Fruit fly (Drosophila melanogaster): ENCODE results near the gene GatA.
A peak's percentile ranks its signal among the peaks of the same experiment; 100 is the strongest.

Gene GatA

dm6 chr3R:18990514-18990913 lies 38.1 kb downstream of the GatA start (continued):
- TF ChIP-seq bigmax (GFP tag; optimal IDR thresholded peaks at IDR 0.05) = no peak
- no peak for TF ChIP-seq CG10565 (GFP tag; optimal IDR thresholded peaks at IDR 0.05)
- no peak for TF ChIP-seq sob (GFP tag; IDR thresholded peaks at IDR 0.05)
- TF ChIP-seq CG11093 (GFP tag; IDR thresholded peaks at IDR 0.05) = no peak
- TF ChIP-seq CG5953 (GFP tag; IDR thresholded peaks at IDR 0.05) = no peak
- TF ChIP-seq CG6175 (GFP tag; IDR thresholded peaks at IDR 0.05) = no peak
- no peak for TF ChIP-seq ato (GFP tag; IDR thresholded peaks at IDR 0.05; ENCODE audit: partially characterized antibody)

dm6 chr3R:18989819-18990137 lies 38.9 kb downstream of the GatA start:
- peak; percentile 59 for TF ChIP-seq gcm (GFP tag; optimal IDR thresholded peaks at IDR 0.05)
- TF ChIP-seq Fer2 (tag; optimal IDR thresholded peaks at IDR 0.05) = no peak
- TF ChIP-seq Blimp-1 (GFP tag; optimal IDR thresholded peaks at IDR 0.05) = peak; percentile 12
- peak; percentile 47 for TF ChIP-seq D (optimal IDR thresholded peaks at IDR 0.05)
- TF ChIP-seq D (GFP tag; optimal IDR thresholded peaks at IDR 0.05) = no peak
- peak; percentile 16 for TF ChIP-seq abd-A (tag; optimal IDR thresholded peaks at IDR 0.05)
- TF ChIP-seq kni (GFP tag; optimal IDR thresholded peaks at IDR 0.05) = peak; percentile 57

dm6 chr3R:18988957-18989818 lies 39.5 kb downstream of the GatA start:
- TF ChIP-seq CG17568 (GFP tag; optimal IDR thresholded peaks at IDR 0.05) = no peak
- TF ChIP-seq CG3163 (GFP tag; optimal IDR thresholded peaks at IDR 0.05) = no peak
- no peak for TF ChIP-seq CG15514 (GFP tag; optimal IDR thresholded peaks at IDR 0.05)
- TF ChIP-seq CG7745 (tag; optimal IDR thresholded peaks at IDR 0.05) = peak; percentile 22
- TF ChIP-seq kni (GFP tag; optimal IDR thresholded peaks at IDR 0.05) = peak; percentile 89
- no peak for TF ChIP-seq CG17612 (GFP tag; IDR thresholded peaks at IDR 0.05)
- TF ChIP-seq CG7372 (GFP tag; IDR thresholded peaks at IDR 0.05) = no peak
- TF ChIP-seq mirr (GFP tag; optimal IDR thresholded peaks at IDR 0.05) = no peak
- no peak for TF ChIP-seq CG4360 (GFP tag; IDR thresholded peaks at IDR 0.05)
- TF ChIP-seq disco-r (GFP tag; optimal IDR thresholded peaks at IDR 0.05) = no peak
- peak; percentile 27 for TF ChIP-seq Blimp-1 (GFP tag; optimal IDR thresholded peaks at IDR 0.05)
- no peak for TF ChIP-seq slp2 (GFP tag; optimal IDR thresholded peaks at IDR 0.05)
- TF ChIP-seq CG4617 (GFP tag; optimal IDR thresholded peaks at IDR 0.05; ENCODE audit: borderline replicate concordance) = no peak
- TF ChIP-seq CG4730 (GFP tag; IDR thresholded peaks at IDR 0.05) = no peak
- TF ChIP-seq Doc2 (GFP tag; IDR thresholded peaks at IDR 0.05) = no peak
- TF ChIP-seq en (GFP tag; optimal IDR thresholded peaks at IDR 0.05) = no peak
- no peak for TF ChIP-seq CG10565 (GFP tag; optimal IDR thresholded peaks at IDR 0.05)
- no peak for TF ChIP-seq CG12104 (GFP tag; optimal IDR thresholded peaks at IDR 0.05)
- no peak for TF ChIP-seq CG3726 (GFP tag; IDR thresholded peaks at IDR 0.05)
- no peak for TF ChIP-seq Trl (optimal IDR thresholded peaks at IDR 0.05)
- no peak for TF ChIP-seq Trl (GFP tag; optimal IDR thresholded peaks at IDR 0.05)
- no peak for TF ChIP-seq Mrtf (GFP tag; IDR thresholded peaks at IDR 0.05)
- TF ChIP-seq CG16863 (GFP tag; optimal IDR thresholded peaks at IDR 0.05) = no peak
- TF ChIP-seq Deaf1 (tag; optimal IDR thresholded peaks at IDR 0.05) = peak; percentile 33
- no peak for TF ChIP-seq Myb (GFP tag; optimal IDR thresholded peaks at IDR 0.05)
- no peak for TF ChIP-seq tgo (GFP tag; IDR thresholded peaks at IDR 0.05)
- no peak for TF ChIP-seq usp (GFP tag; optimal IDR thresholded peaks at IDR 0.05)
- no peak for TF ChIP-seq CG18764 (GFP tag; optimal IDR thresholded peaks at IDR 0.05)
- peak; percentile 63 for TF ChIP-seq gsb-n (tag; optimal IDR thresholded peaks at IDR 0.05)
- no peak for TF ChIP-seq CG11723 (GFP tag; optimal IDR thresholded peaks at IDR 0.05)
- TF ChIP-seq CG11085 (GFP tag; IDR thresholded peaks at IDR 0.05) = no peak
- no peak for TF ChIP-seq CG4328 (GFP tag; optimal IDR thresholded peaks at IDR 0.05)
- no peak for TF ChIP-seq CG12071 (GFP tag; optimal IDR thresholded peaks at IDR 0.05)
- peak; percentile 57 for TF ChIP-seq pros (GFP tag; optimal IDR thresholded peaks at IDR 0.05)
- TF ChIP-seq E2f1 (GFP tag; IDR thresholded peaks at IDR 0.05) = no peak
- no peak for TF ChIP-seq phol (tag; optimal IDR thresholded peaks at IDR 0.05)
- no peak for TF ChIP-seq CG6765 (GFP tag; optimal IDR thresholded peaks at IDR 0.05)
